Worm (Caenorhabditis elegans): ENCODE measurements around the gene srw-35.

The srw-35 gene

DNA sequence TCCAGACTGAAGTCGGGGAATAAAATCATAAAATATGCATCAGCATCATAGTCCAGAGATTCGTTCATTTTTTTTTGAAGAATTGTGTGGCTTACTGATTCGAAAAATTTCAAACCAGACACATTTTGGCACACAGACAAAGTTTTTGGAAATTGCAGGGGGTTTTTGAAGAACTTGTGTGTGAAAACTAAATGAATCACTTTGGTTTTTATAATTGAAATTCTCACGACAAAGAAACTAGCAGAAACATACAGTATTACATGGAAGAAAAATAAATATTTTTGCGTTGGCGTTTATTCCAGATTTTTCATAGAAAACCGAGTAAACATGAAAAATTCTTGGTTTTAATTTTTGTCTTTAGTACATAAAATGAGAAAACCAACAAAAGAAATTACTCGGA is 49.9 kb downstream of the srw-35 start, which contains the start of gene srw-34:
Gene srw-34 (minus strand): TSS at position 101 of the 400 bp plus-strand sequence.
- TF ChIP-seq alr-1 (tag; optimal IDR thresholded peaks at IDR 0.05; ENCODE audit: borderline replicate concordance), result no peak
- TF ChIP-seq lin-35 (GFP tag; optimal IDR thresholded peaks at IDR 0.05), result no peak
- TF ChIP-seq mab-9 (GFP tag; IDR thresholded peaks at IDR 0.05), result no peak
- no peak for TF ChIP-seq nhr-90 (tag; optimal IDR thresholded peaks at IDR 0.05; ENCODE audit: poor library complexity)
- TF ChIP-seq elt-2 (tag; optimal IDR thresholded peaks at IDR 0.05), result no peak
- no peak for TF ChIP-seq F16B12.6 (tag; optimal IDR thresholded peaks at IDR 0.05)
- TF ChIP-seq snpc-4 (tag; optimal IDR thresholded peaks at IDR 0.05), result no peak
- TF ChIP-seq nhr-84 (tag; optimal IDR thresholded peaks at IDR 0.05), result no peak
- no peak for TF ChIP-seq blmp-1 (tag; optimal IDR thresholded peaks at IDR 0.05)
- no peak for TF ChIP-seq hpl-2 (GFP tag; optimal IDR thresholded peaks at IDR 0.05)
- no peak for TF ChIP-seq pqm-1 (tag; optimal IDR thresholded peaks at IDR 0.05)
- no peak for TF ChIP-seq efl-3 (GFP tag; optimal IDR thresholded peaks at IDR 0.05)
- no peak for TF ChIP-seq fkh-8 (tag; optimal IDR thresholded peaks at IDR 0.05)
- TF ChIP-seq fkh-10 (GFP tag; optimal IDR thresholded peaks at IDR 0.05), result no peak
- TF ChIP-seq tbx-2 (tag; optimal IDR thresholded peaks at IDR 0.05), result no peak
- TF ChIP-seq C04F5.9 (tag; optimal IDR thresholded peaks at IDR 0.05), result no peak
- no peak for TF ChIP-seq nhr-85 (tag)
